Worm (Caenorhabditis elegans) whole organism, L2 larva: ENCODE results near the gene ugt-35.

Source experiments
- ama-1 ChIP-seq: fragments of 150-350 bp; optimal IDR thresholded peaks from 2 replicates; lab custom pipeline; 2018; ENCODE audit warnings: inconsistent platforms
- ceh-82 ChIP-seq: fragments of 150-350 bp; optimal IDR thresholded peaks from 2 replicates; lab custom pipeline; 2014; ENCODE audit warnings: missing biosample characterization, missing genetic modification characterization
- egl-27 ChIP-seq: sonication (generic microtip); optimal IDR thresholded peaks from 3 replicates; lab custom pipeline; 2017; ENCODE audit warnings: missing biosample characterization, missing genetic modification reagents, missing genetic modification characterization
- elt-1 ChIP-seq: fragments of 150-350 bp; optimal IDR thresholded peaks from 2 replicates; lab custom pipeline; 2014; ENCODE audit warnings: missing biosample characterization, missing genetic modification characterization
- elt-3 ChIP-seq: sonication (generic microtip); optimal IDR thresholded peaks from 2 replicates; lab custom pipeline; 2017; ENCODE audit warnings: missing biosample characterization, missing genetic modification characterization
- lin-13 ChIP-seq: fragments of 150-350 bp; optimal IDR thresholded peaks from 2 replicates; lab custom pipeline; 2014; ENCODE audit warnings: missing biosample characterization, missing genetic modification reagents, missing genetic modification characterization
- nhr-10 ChIP-seq: sonication (generic microtip); optimal IDR thresholded peaks from 2 replicates; lab custom pipeline; 2017; ENCODE audit warnings: missing biosample characterization, missing genetic modification characterization
- nhr-237 ChIP-seq: fragments of 150-350 bp; optimal IDR thresholded peaks from 2 replicates; lab custom pipeline; 2014; ENCODE audit warnings: missing biosample characterization, missing genetic modification characterization
- snpc-4 ChIP-seq: fragments of 150-350 bp; optimal IDR thresholded peaks from 2 replicates; lab custom pipeline; 2014; ENCODE audit warnings: missing biosample characterization, missing genetic modification characterization
- unc-62 ChIP-seq: fragments of 150-350 bp; optimal IDR thresholded peaks from 2 replicates; lab custom pipeline; 2014; ENCODE audit warnings: missing biosample characterization, missing genetic modification reagents, missing genetic modification characterization
- ztf-4 ChIP-seq: fragments of 150-350 bp; optimal IDR thresholded peaks from 2 replicates; lab custom pipeline; 2014; ENCODE audit warnings: missing biosample characterization, missing genetic modification characterization

- no peak for TF ChIP-seq egl-27
- no peak for TF ChIP-seq ceh-82 (tag; lab: Kevin White, UChicago)
- no peak for TF ChIP-seq unc-62
- TF ChIP-seq ama-1 = no peak
- TF ChIP-seq nhr-237 (tag; lab: Kevin White, UChicago) = no peak
- no peak for TF ChIP-seq snpc-4
- no peak for TF ChIP-seq elt-3 (tag; lab: Kevin White, UChicago)
- no peak for TF ChIP-seq lin-13 (GFP tag; lab: Kevin White, UChicago)
- no peak for TF ChIP-seq nhr-10 (tag; lab: Kevin White, UChicago)
- no peak for TF ChIP-seq elt-1 (tag; lab: Kevin White, UChicago)
- TF ChIP-seq ztf-4 (tag; lab: Kevin White, UChicago) = no peak
Observed at ce11 chrV:10662000-10662399, 7.9 kb upstream of the ugt-35 start.
